Worm (Caenorhabditis elegans): ENCODE measurements around the gene Y41C4A.32.

Gene Y41C4A.32

DNA sequence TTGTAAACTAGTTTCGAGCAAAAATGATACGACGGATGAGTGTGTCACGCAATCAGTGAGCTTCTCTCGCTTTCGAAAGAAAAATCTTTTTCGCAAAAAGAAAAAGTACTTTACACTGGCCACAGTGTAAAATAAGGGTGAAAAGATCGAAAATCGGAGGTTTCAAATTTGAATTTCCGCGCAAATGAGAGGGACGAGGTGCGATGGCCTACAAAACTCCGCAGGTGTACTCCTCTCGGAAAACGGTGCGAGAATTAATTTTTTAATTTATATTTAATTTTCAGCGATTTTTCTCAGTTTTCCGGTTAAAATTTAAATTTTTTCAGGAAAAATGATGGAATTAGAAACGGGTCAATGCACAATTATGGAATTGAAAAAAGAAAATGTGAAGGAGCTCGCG is 25.2 kb downstream of the Y41C4A.32 start, which contains the start of gene mrt-2:
Gene mrt-2 (plus strand): TSS at position 49 of the 400 bp plus-strand sequence.
- peak; percentile 95 for TF ChIP-seq nhr-47 (tag; optimal IDR thresholded peaks at IDR 0.05)
- peak; percentile 19 for TF ChIP-seq efl-3 (GFP tag; optimal IDR thresholded peaks at IDR 0.05)
- TF ChIP-seq blmp-1 (tag; optimal IDR thresholded peaks at IDR 0.05): peak; percentile 69
- TF ChIP-seq mab-9 (GFP tag; IDR thresholded peaks at IDR 0.05): peak; percentile 60
- peak; percentile 78 for TF ChIP-seq isw-1 (GFP tag; IDR thresholded peaks at IDR 0.05)
- peak; percentile 97 for TF ChIP-seq nhr-90 (tag; optimal IDR thresholded peaks at IDR 0.05; ENCODE audit: poor library complexity)
- TF ChIP-seq mdl-1 (tag; optimal IDR thresholded peaks at IDR 0.05): peak in 1 of 2 experiments; percentile 58
- TF ChIP-seq nhr-237 (tag; optimal IDR thresholded peaks at IDR 0.05): no peak
- TF ChIP-seq hlh-17 (GFP tag; optimal IDR thresholded peaks at IDR 0.05; ENCODE audit: borderline replicate concordance): no peak
- peak; percentile 49 for TF ChIP-seq C34B4.2 (tag; optimal IDR thresholded peaks at IDR 0.05)
- peak; percentile 78 for TF ChIP-seq elt-2 (tag; optimal IDR thresholded peaks at IDR 0.05)
- peak; percentile 95 to 97 for TF ChIP-seq efl-1 (optimal IDR thresholded peaks at IDR 0.05)
- TF ChIP-seq efl-1 (GFP tag; optimal IDR thresholded peaks at IDR 0.05 in 1 of 2): peak; percentile 97 to 100
- peak; percentile 71; the same call in 1 of the 2 replicates for TF ChIP-seq ceh-88 (GFP tag; IDR thresholded peaks at IDR 0.05)
- peak; percentile 60 for TF ChIP-seq hlh-4 (tag; optimal IDR thresholded peaks at IDR 0.05)
- TF ChIP-seq ztf-4 (tag; optimal IDR thresholded peaks at IDR 0.05): no peak
- TF ChIP-seq ceh-82 (tag; optimal IDR thresholded peaks at IDR 0.05): peak; percentile 18 to 68 (median 67)
- peak; percentile 37 for TF ChIP-seq snpc-4 (tag; optimal IDR thresholded peaks at IDR 0.05)
- no peak for TF ChIP-seq zag-1 (tag; optimal IDR thresholded peaks at IDR 0.05)
- TF ChIP-seq elt-3 (tag; optimal IDR thresholded peaks at IDR 0.05): peak in 2 of 6 experiments; percentile 46 to 60
- peak; percentile 90 for TF ChIP-seq unc-98 (GFP tag; IDR thresholded peaks at IDR 0.05)
- peak; percentile 74 for TF ChIP-seq lin-13 (GFP tag; optimal IDR thresholded peaks at IDR 0.05)
- peak; percentile 95 for TF ChIP-seq dsc-1 (tag; optimal IDR thresholded peaks at IDR 0.05)
- TF ChIP-seq nhr-28 (tag; optimal IDR thresholded peaks at IDR 0.05): no peak
- peak; percentile 91 for TF ChIP-seq C04F5.9 (tag; optimal IDR thresholded peaks at IDR 0.05)
- no peak for TF ChIP-seq ces-1 (GFP tag; optimal IDR thresholded peaks at IDR 0.05)
- TF ChIP-seq lin-39 (tag; optimal IDR thresholded peaks at IDR 0.05): peak; percentile 87
- peak; percentile 92 for TF ChIP-seq nhr-20 (tag; optimal IDR thresholded peaks at IDR 0.05)
- peak; percentile 90 for TF ChIP-seq Y116A8C.19 (tag; optimal IDR thresholded peaks at IDR 0.05; ENCODE audit: borderline replicate concordance)
- TF ChIP-seq nhr-12 (tag; optimal IDR thresholded peaks at IDR 0.05): no peak
- TF ChIP-seq fkh-8 (tag; optimal IDR thresholded peaks at IDR 0.05): peak; percentile 80
- no peak for TF ChIP-seq sptf-1 (tag; optimal IDR thresholded peaks at IDR 0.05)
- peak; percentile 94 to 96 (median 96) for TF ChIP-seq dpl-1 (GFP tag; optimal IDR thresholded peaks at IDR 0.05)
- peak; percentile 97 to 98 for TF ChIP-seq lin-35 (GFP tag; optimal IDR thresholded peaks at IDR 0.05)
- TF ChIP-seq xbp-1 (tag; optimal IDR thresholded peaks at IDR 0.05): peak; percentile 88
- peak; percentile 54 for TF ChIP-seq ceh-8 (GFP tag; optimal IDR thresholded peaks at IDR 0.05)
- TF ChIP-seq lsy-2 (tag; optimal IDR thresholded peaks at IDR 0.05): peak; percentile 86 to 88
- no peak for TF ChIP-seq tlp-1 (tag; optimal IDR thresholded peaks at IDR 0.05)
- peak; percentile 99 for TF ChIP-seq ceh-90 (tag; optimal IDR thresholded peaks at IDR 0.05)
- TF ChIP-seq fkh-4 (tag; optimal IDR thresholded peaks at IDR 0.05; ENCODE audit: borderline replicate concordance): peak; percentile 98
- peak; percentile 78 for TF ChIP-seq skn-1 (tag; optimal IDR thresholded peaks at IDR 0.05)
- no peak for TF ChIP-seq nhr-11 (tag; optimal IDR thresholded peaks at IDR 0.05)
- no peak for TF ChIP-seq alr-1 (tag; optimal IDR thresholded peaks at IDR 0.05; ENCODE audit: borderline replicate concordance)
- TF ChIP-seq pax-3 (tag; optimal IDR thresholded peaks at IDR 0.05): peak; percentile 95
- TF ChIP-seq lin-15B (tag; optimal IDR thresholded peaks at IDR 0.05): peak; percentile 20
- TF ChIP-seq nhr-71 (tag; optimal IDR thresholded peaks at IDR 0.05): peak; percentile 95
- TF ChIP-seq snu-23 (GFP tag; optimal IDR thresholded peaks at IDR 0.05): peak; percentile 89
- peak; percentile 34 for TF ChIP-seq jun-1 (tag; optimal IDR thresholded peaks at IDR 0.05)
- peak; percentile 47 for TF ChIP-seq aly-2 (tag; optimal IDR thresholded peaks at IDR 0.05)
- TF ChIP-seq pag-3 (tag; optimal IDR thresholded peaks at IDR 0.05; ENCODE audit: borderline replicate concordance, insufficient read depth): no peak
- TF ChIP-seq pqm-1 (tag; optimal IDR thresholded peaks at IDR 0.05): no peak
- TF ChIP-seq sup-37 (GFP tag; optimal IDR thresholded peaks at IDR 0.05): peak; percentile 14

All from whole organism, L1 larva.